Fruit fly (Drosophila melanogaster): Measurements from ENCODE around the gene Cpr30F.

dm6 chr2L:9954696-9955095 lies 21.7 kb upstream of the Cpr30F start:
- TF ChIP-seq kay (GFP tag; ENCODE audit: borderline replicate concordance) (no peak), CG5204 (GFP tag; optimal IDR thresholded peaks at IDR 0.05) (no peak), CG14711 (tag; optimal IDR thresholded peaks at IDR 0.05) (no peak), CG7101 (tag; optimal IDR thresholded peaks at IDR 0.05) (no peak), CG1620 (GFP tag; optimal IDR thresholded peaks at IDR 0.05) (no peak), bab1 (GFP tag; optimal IDR thresholded peaks at IDR 0.05) (no peak), cic (GFP tag; optimal IDR thresholded peaks at IDR 0.05) (no peak), Mnt (GFP tag; optimal IDR thresholded peaks at IDR 0.05) (no peak), Crg-1 (GFP tag; optimal IDR thresholded peaks at IDR 0.05) (no peak), CG11617 (GFP tag; optimal IDR thresholded peaks at IDR 0.05) (no peak), CG7045 (GFP tag; optimal IDR thresholded peaks at IDR 0.05) (no peak), cnc (optimal IDR thresholded peaks at IDR 0.05) (no peak), tj (GFP tag; optimal IDR thresholded peaks at IDR 0.05) (no peak)
